Worm (Caenorhabditis elegans) whole organism, L3 larva: ENCODE measurements around the gene C51E3.6.
A peak's percentile ranks its signal among the peaks of the same experiment; 100 is the strongest.

Experiments used
- ZK546.5 ChIP-seq: sonication (generic microtip); optimal IDR thresholded peaks from 2 replicates; lab custom pipeline; 2017; ENCODE audit warnings: missing biosample characterization, missing genetic modification characterization
- aly-2 ChIP-seq: fragments of 150-350 bp; optimal IDR thresholded peaks from 2 replicates; lab custom pipeline; 2014; ENCODE audit warnings: missing biosample characterization, missing genetic modification characterization
- ama-1 ChIP-seq: fragments of 150-350 bp; optimal IDR thresholded peaks from 2 replicates; lab custom pipeline; 2018
- ceh-28 ChIP-seq: fragments of 150-350 bp; optimal IDR thresholded peaks from 2 replicates; lab custom pipeline; 2014; ENCODE audit warnings: missing biosample characterization, missing genetic modification reagents, missing genetic modification characterization
- ceh-82 ChIP-seq: fragments of 150-350 bp; optimal IDR thresholded peaks from 2 replicates; lab custom pipeline; 2014; ENCODE audit warnings: missing biosample characterization, missing genetic modification characterization
- ceh-9 ChIP-seq: sonication (generic microtip); optimal IDR thresholded peaks from 2 replicates; lab custom pipeline; 2018; ENCODE audit warnings: missing biosample characterization, missing genetic modification characterization
- egl-27 ChIP-seq: sonication (generic microtip); optimal IDR thresholded peaks from 4 replicates; lab custom pipeline; 2017; ENCODE audit warnings: missing biosample characterization, missing genetic modification reagents, missing genetic modification characterization
- elt-1 ChIP-seq: fragments of 150-350 bp; optimal IDR thresholded peaks from 2 replicates; lab custom pipeline; 2014; ENCODE audit warnings: missing biosample characterization, missing genetic modification characterization
- elt-2 ChIP-seq: sonication (generic microtip); optimal IDR thresholded peaks from 2 replicates; lab custom pipeline; 2016; ENCODE audit warnings: missing genetic modification reagents, mild to moderate bottlenecking, missing genetic modification characterization, missing compliant biosample characterization
- elt-3 ChIP-seq, 3 experiments: fragments of 150-350 bp in 1 of 3; sonication (generic microtip) in 2 of 3; optimal IDR thresholded peaks; 2 replicates in 2 of 3; 4 replicates in 1 of 3; lab custom pipeline; 2014 to 2017; ENCODE audit warnings: missing biosample characterization in 3 of 3, missing genetic modification characterization in 3 of 3
- fkh-10 ChIP-seq: sonication (generic microtip); optimal IDR thresholded peaks from 2 replicates; lab custom pipeline; 2017; ENCODE audit warnings: missing biosample characterization, missing genetic modification reagents, missing genetic modification characterization
- fos-1 ChIP-seq: fragments of 150-350 bp; optimal IDR thresholded peaks from 2 replicates; lab custom pipeline; 2014; ENCODE audit warnings: missing biosample characterization, missing genetic modification characterization
- hmg-11 ChIP-seq: sonication (generic microtip); optimal IDR thresholded peaks from 2 replicates; lab custom pipeline; 2016; ENCODE audit warnings: missing genetic modification characterization, missing compliant biosample characterization
- jun-1 ChIP-seq: fragments of 150-350 bp; optimal IDR thresholded peaks from 2 replicates; lab custom pipeline; 2014; ENCODE audit warnings: missing biosample characterization, missing genetic modification reagents, missing genetic modification characterization
- lin-15B ChIP-seq: fragments of 150-350 bp; optimal IDR thresholded peaks from 2 replicates; lab custom pipeline; 2014; ENCODE audit warnings: missing biosample characterization, missing genetic modification characterization
- lin-39 ChIP-seq: fragments of 150-350 bp; optimal IDR thresholded peaks from 2 replicates; lab custom pipeline; 2018; ENCODE audit warnings: missing biosample characterization, missing genetic modification reagents, missing genetic modification characterization
- lsy-12 ChIP-seq: sonication (generic microtip); optimal IDR thresholded peaks from 2 replicates; lab custom pipeline; 2016; ENCODE audit warnings: mild to moderate bottlenecking, missing genetic modification characterization, missing compliant biosample characterization
- mdl-1 ChIP-seq: fragments of 150-350 bp; optimal IDR thresholded peaks from 2 replicates; lab custom pipeline; 2014; ENCODE audit warnings: missing biosample characterization, missing genetic modification characterization
- mml-1 ChIP-seq: fragments of 150-350 bp; sonication (generic microtip); optimal IDR thresholded peaks from 3 replicates; lab custom pipeline; 2014; ENCODE audit warnings: missing biosample characterization, missing genetic modification characterization
- nhr-11 ChIP-seq: fragments of 150-350 bp; optimal IDR thresholded peaks from 2 replicates; lab custom pipeline; 2014; ENCODE audit warnings: missing biosample characterization, missing genetic modification characterization
- nhr-12 ChIP-seq: fragments of 150-350 bp; optimal IDR thresholded peaks from 2 replicates; lab custom pipeline; 2014; ENCODE audit warnings: missing biosample characterization, missing genetic modification characterization
- nhr-23 ChIP-seq: fragments of 150-350 bp; optimal IDR thresholded peaks from 2 replicates; lab custom pipeline; 2014; ENCODE audit warnings: missing biosample characterization, missing genetic modification reagents, missing genetic modification characterization
- nhr-43 ChIP-seq: sonication (generic microtip); optimal IDR thresholded peaks from 2 replicates; lab custom pipeline; 2016; ENCODE audit warnings: mild to moderate bottlenecking, missing genetic modification characterization, missing compliant biosample characterization; ENCODE audit not compliant: poor library complexity, severe bottlenecking
- pha-4 ChIP-seq: fragments of 150-350 bp; optimal IDR thresholded peaks from 2 replicates; lab custom pipeline; 2014; ENCODE audit warnings: missing biosample characterization, missing genetic modification reagents, missing genetic modification characterization
- pqm-1 ChIP-seq: fragments of 150-350 bp; optimal IDR thresholded peaks from 2 replicates; lab custom pipeline; 2017; ENCODE audit warnings: missing biosample characterization, missing genetic modification characterization, inconsistent platforms
- snpc-4 ChIP-seq: fragments of 150-350 bp; optimal IDR thresholded peaks from 2 replicates; lab custom pipeline; 2014; ENCODE audit warnings: missing biosample characterization, missing genetic modification characterization
- tbx-2 ChIP-seq: sonication (generic microtip); optimal IDR thresholded peaks from 2 replicates; lab custom pipeline; 2016; ENCODE audit warnings: mild to moderate bottlenecking, missing genetic modification characterization, missing compliant biosample characterization
- unc-39 ChIP-seq: sonication (generic microtip); optimal IDR thresholded peaks from 4 replicates; lab custom pipeline; 2017; ENCODE audit warnings: missing biosample characterization, missing genetic modification characterization
- ztf-11 ChIP-seq: fragments of 150-350 bp; optimal IDR thresholded peaks from 2 replicates; lab custom pipeline; 2014; ENCODE audit warnings: missing biosample characterization, missing genetic modification characterization

C51E3.6 gene

ce11 chrV:10203435-10204009, 37.3 kb upstream of the C51E3.6 start, which contains the start of gene chpf-1:
Gene chpf-1, minus strand, starts transcription at chrV:10203485.
- TF ChIP-seq nhr-23 (peak; percentile 42), ceh-28 (tag; lab: Kevin White, UChicago) (peak; percentile 86), mdl-1 (tag; lab: Kevin White, UChicago) (no peak), pqm-1 (tag; lab: Kevin White, UChicago) (peak; percentile 91), elt-2 (peak; percentile 77), elt-1 (tag; lab: Kevin White, UChicago) (no peak), fkh-10 (GFP tag; lab: Kevin White, UChicago) (no peak), elt-3 (tag; optimal IDR thresholded peaks at IDR 0.05; lab: Kevin White, UChicago) (peak in 1 of 3 experiments; percentile 14), pha-4 (tag; lab: Kevin White, UChicago) (no peak), nhr-11 (tag; lab: Kevin White, UChicago) (no peak), nhr-43 (peak; percentile 34), egl-27 (tag; lab: Kevin White, UChicago) (no peak), lsy-12 (tag; lab: Kevin White, UChicago) (no peak), snpc-4 (tag; lab: Kevin White, UChicago) (peak; percentile 41)

- peak; percentile 18 for TF ChIP-seq ama-1 (lab: Kevin White, UChicago)
- TF ChIP-seq elt-2 = peak; percentile 4
- no peak for TF ChIP-seq tbx-2 (tag; lab: Kevin White, UChicago)
Measured at ce11 chrV:10202340-10202739, 36.1 kb upstream of the C51E3.6 start.

ce11 chrV:10201913-10202312, 35.6 kb upstream of the C51E3.6 start, which contains the start of gene ZK856.7:
Gene ZK856.7, plus strand, starts transcription at chrV:10202098.
- TF ChIP-seq ztf-11 (tag; lab: Kevin White, UChicago) = no peak
- TF ChIP-seq nhr-23 = peak; percentile 25

ce11 chrV:10198386-10198785, 32.1 kb upstream of the C51E3.6 start, which contains the start of gene ZK856.6:
Gene ZK856.6, plus strand, starts transcription at chrV:10198686.
- no peak for TF ChIP-seq pha-4 (tag; lab: Kevin White, UChicago)
- TF ChIP-seq hmg-11 (tag; lab: Kevin White, UChicago) = no peak
- TF ChIP-seq lin-39 = no peak
- no peak for TF ChIP-seq snpc-4 (tag; lab: Kevin White, UChicago)
- TF ChIP-seq ztf-11 (tag; lab: Kevin White, UChicago) = no peak

ce11 chrV:10191242-10191641, 25.0 kb upstream of the C51E3.6 start:
- TF ChIP-seq elt-2 = peak; percentile 22
- TF ChIP-seq elt-3 (tag; optimal IDR thresholded peaks at IDR 0.05; lab: Kevin White, UChicago) = no peak

ce11 chrV:10190081-10190556, 23.9 kb upstream of the C51E3.6 start, which contains the start of gene ZK856.5:
Gene ZK856.5, minus strand, starts transcription at chrV:10190131.
- TF ChIP-seq nhr-12 (tag; lab: Kevin White, UChicago) = no peak
- peak; percentile 91 for TF ChIP-seq elt-2
- TF ChIP-seq pha-4 (tag; lab: Kevin White, UChicago) = peak; percentile 14
- peak; percentile 94 for TF ChIP-seq pqm-1 (tag; lab: Kevin White, UChicago)

ce11 chrV:10185719-10186118, 19.5 kb upstream of the C51E3.6 start, which contains the start of gene ZK856.18:
Gene ZK856.18, minus strand, starts transcription at chrV:10186007.
- TF ChIP-seq ztf-11 (tag; lab: Kevin White, UChicago) (no peak), ceh-82 (tag; lab: Kevin White, UChicago) (no peak), lin-39 (no peak), tbx-2 (tag; lab: Kevin White, UChicago) (no peak), nhr-12 (tag; lab: Kevin White, UChicago) (no peak), nhr-11 (tag; lab: Kevin White, UChicago) (no peak), lsy-12 (tag; lab: Kevin White, UChicago) (no peak), elt-3 (tag; optimal IDR thresholded peaks at IDR 0.05; lab: Kevin White, UChicago) (no peak), aly-2 (tag; lab: Kevin White, UChicago) (no peak), fos-1 (tag; lab: Kevin White, UChicago) (no peak), elt-1 (tag; lab: Kevin White, UChicago) (no peak), ZK546.5 (no peak), mml-1 (tag; lab: Kevin White, UChicago) (no peak), nhr-23 (no peak), lin-15B (tag; lab: Kevin White, UChicago) (no peak), egl-27 (tag; lab: Kevin White, UChicago) (no peak), unc-39 (tag; lab: Kevin White, UChicago) (no peak), mdl-1 (tag; lab: Kevin White, UChicago) (no peak), jun-1 (tag; lab: Kevin White, UChicago) (no peak), ceh-9 (no peak)
- TF ChIP-seq, all 47 proteins: peak for 0
